Worm (Caenorhabditis elegans): ENCODE measurements around the gene srz-9.

ce11 chrIII:1295149-1295716 lies 31.4 kb downstream of the srz-9 start, which contains the start of gene fbxa-35:
- TF ChIP-seq unc-62 (GFP tag; optimal IDR thresholded peaks at IDR 0.05) (no peak), eor-1 (tag; optimal IDR thresholded peaks at IDR 0.05) (no peak), jun-1 (tag; optimal IDR thresholded peaks at IDR 0.05) (no peak), ama-1 (optimal IDR thresholded peaks at IDR 0.05) (no peak), nhr-237 (tag; optimal IDR thresholded peaks at IDR 0.05) (no peak), nhr-25 (tag; optimal IDR thresholded peaks at IDR 0.05) (no peak), elt-1 (tag; optimal IDR thresholded peaks at IDR 0.05) (no peak), ZK546.5 (tag; optimal IDR thresholded peaks at IDR 0.05) (no peak), elt-2 (tag; optimal IDR thresholded peaks at IDR 0.05) (peak; percentile 63), pha-4 (tag; optimal IDR thresholded peaks at IDR 0.05) (no peak), snpc-4 (tag; optimal IDR thresholded peaks at IDR 0.05) (no peak)
